Worm (Caenorhabditis elegans) whole organism, early embryonic: ENCODE data around the gene str-37.

Experiments used
- B0310.2 ChIP-seq: sonication (generic microtip); optimal IDR thresholded peaks from 2 replicates; lab custom pipeline; 2016; ENCODE audit warnings: mild to moderate bottlenecking, missing genetic modification characterization, missing compliant biosample characterization
- ama-1 ChIP-seq: fragments of 150-350 bp; optimal IDR thresholded peaks from 2 replicates; lab custom pipeline; 2014
- hmbx-1 ChIP-seq: sonication (generic microtip); optimal IDR thresholded peaks from 2 replicates; lab custom pipeline; 2016; ENCODE audit warnings: mild to moderate bottlenecking, missing genetic modification characterization, missing compliant biosample characterization
- pes-1 ChIP-seq: fragments of 200-800 bp; sonication (Bioruptor generic); IDR thresholded peaks from 2 replicates; pipeline ENCODE4 v1.3.6; 2022; ENCODE audit warnings: missing genetic modification reagents, missing genetic modification characterization, missing compliant biosample characterization

- TF ChIP-seq ama-1 (lab: Kevin White, UChicago) (no peak), hmbx-1 (no peak), B0310.2 (tag; lab: Kevin White, UChicago) (no peak), pes-1 (GFP tag; lab: Robert Waterston, UW) (no peak)
Observed at ce11 chrV:13299398-13299797, 28.2 kb upstream of the str-37 start.
